Fruit fly (Drosophila melanogaster): ENCODE data around the gene CG34448.

CG34448 gene

dm6 chr2L:2454644-2455043 lies 36.9 kb upstream of the CG34448 start (continued):
- TF ChIP-seq ttk (GFP tag; IDR thresholded peaks at IDR 0.05) (no peak), CG15696 (tag; optimal IDR thresholded peaks at IDR 0.05) (no peak), CG17328 (GFP tag; IDR thresholded peaks at IDR 0.05) (no peak), crp (GFP tag; optimal IDR thresholded peaks at IDR 0.05) (no peak), fd3F (GFP tag; optimal IDR thresholded peaks at IDR 0.05) (no peak), Bgb (GFP tag; IDR thresholded peaks at IDR 0.05; ENCODE audit: partially characterized antibody) (peak; percentile 64), Hr39 (optimal IDR thresholded peaks at IDR 0.05) (no peak), gce (GFP tag; IDR thresholded peaks at IDR 0.05) (no peak), gsb-n (tag; optimal IDR thresholded peaks at IDR 0.05) (no peak), org-1 (GFP tag; optimal IDR thresholded peaks at IDR 0.05) (no peak), wek (GFP tag; optimal IDR thresholded peaks at IDR 0.05) (no peak), gcm (GFP tag; optimal IDR thresholded peaks at IDR 0.05) (no peak), pum (GFP tag; optimal IDR thresholded peaks at IDR 0.05) (no peak), Opbp (GFP tag; IDR thresholded peaks at IDR 0.05; ENCODE audit: partially characterized antibody) (peak; percentile 63; the same call in 1 of the 3 replicates), CG8924 (tag; optimal IDR thresholded peaks at IDR 0.05) (no peak), CG14965 (GFP tag; optimal IDR thresholded peaks at IDR 0.05; ENCODE audit: borderline replicate concordance) (no peak), otp (GFP tag; IDR thresholded peaks at IDR 0.05) (no peak), Fer3 (tag; optimal IDR thresholded peaks at IDR 0.05) (no peak), CG1792 (GFP tag; optimal IDR thresholded peaks at IDR 0.05) (no peak), CG2712 (tag; optimal IDR thresholded peaks at IDR 0.05) (no peak), pzg (GFP tag; optimal IDR thresholded peaks at IDR 0.05) (no peak), nau (GFP tag; optimal IDR thresholded peaks at IDR 0.05) (no peak), zf30C (GFP tag; optimal IDR thresholded peaks at IDR 0.05) (no peak), ATbp (GFP tag; optimal IDR thresholded peaks at IDR 0.05) (no peak), CG16813 (GFP tag; IDR thresholded peaks at IDR 0.05; ENCODE audit: partially characterized antibody) (peak; percentile 32; the same call in 1 of the 3 replicates), CG2202 (tag; optimal IDR thresholded peaks at IDR 0.05) (no peak), CG6175 (GFP tag; IDR thresholded peaks at IDR 0.05) (no peak), NFAT (GFP tag; IDR thresholded peaks at IDR 0.05) (no peak), chm (GFP tag; IDR thresholded peaks at IDR 0.05) (peak; percentile 39; the same call in 1 of the 2 replicates), nom (GFP tag; optimal IDR thresholded peaks at IDR 0.05) (peak; percentile 3), peb (GFP tag; IDR thresholded peaks at IDR 0.05) (no peak), knrl (GFP tag; IDR thresholded peaks at IDR 0.05; ENCODE audit: partially characterized antibody) (no peak), CG9727 (GFP tag; optimal IDR thresholded peaks at IDR 0.05) (no peak), Camta (GFP tag; optimal IDR thresholded peaks at IDR 0.05) (no peak), sd (tag; optimal IDR thresholded peaks at IDR 0.05) (peak; percentile 19), HLHmδ (GFP tag; optimal IDR thresholded peaks at IDR 0.05) (peak; percentile 38), cato (GFP tag; optimal IDR thresholded peaks at IDR 0.05; ENCODE audit: borderline replicate concordance) (no peak), nmo (GFP tag; optimal IDR thresholded peaks at IDR 0.05) (no peak), CG18599 (GFP tag; optimal IDR thresholded peaks at IDR 0.05) (no peak), CG16815 (GFP tag; optimal IDR thresholded peaks at IDR 0.05) (no peak), sc (optimal IDR thresholded peaks at IDR 0.05) (no peak), sc (GFP tag; optimal IDR thresholded peaks at IDR 0.05) (no peak), amos (GFP tag; IDR thresholded peaks at IDR 0.05; ENCODE audit: partially characterized antibody) (peak; percentile 57; the same call in 1 of the 2 replicates), CG9932 (GFP tag; IDR thresholded peaks at IDR 0.05) (no peak), Gug (GFP tag; IDR thresholded peaks at IDR 0.05) (no peak), CG2875 (GFP tag; optimal IDR thresholded peaks at IDR 0.05) (no peak), az2 (GFP tag; optimal IDR thresholded peaks at IDR 0.05) (no peak), CG17361 (GFP tag; IDR thresholded peaks at IDR 0.05) (no peak), CG2116 (GFP tag; optimal IDR thresholded peaks at IDR 0.05) (no peak), vvl (GFP tag; IDR thresholded peaks at IDR 0.05) (peak; percentile 29; the same call in 1 of the 2 replicates), chif (GFP tag; optimal IDR thresholded peaks at IDR 0.05) (no peak)
